Worm (Caenorhabditis elegans): ENCODE results near the gene cblc-1.
A peak's percentile ranks its signal among the peaks of the same experiment; 100 is the strongest.

Gene cblc-1

DNA sequence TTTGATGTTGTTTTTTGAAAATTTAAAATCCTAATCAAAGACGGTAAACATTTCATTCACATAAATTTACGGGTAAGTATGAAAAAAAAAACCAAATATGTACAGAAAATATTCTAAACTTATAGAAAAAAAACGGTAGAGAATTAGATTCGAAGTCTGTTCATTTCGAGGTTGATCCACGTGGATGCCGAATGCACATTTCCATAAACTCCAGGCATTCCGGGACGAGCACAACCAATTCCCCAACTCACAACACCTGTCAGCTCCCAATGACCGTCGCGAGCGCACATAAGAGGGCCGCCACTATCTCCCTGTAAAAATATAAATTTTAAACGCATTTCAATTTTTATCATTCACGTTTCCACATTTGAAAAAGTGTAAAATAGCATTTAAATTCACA is 7.2 kb upstream of the cblc-1 start:
- TF ChIP-seq elt-2 (tag; optimal IDR thresholded peaks at IDR 0.05) (peak; percentile 32), nhr-25 (tag; optimal IDR thresholded peaks at IDR 0.05) (no peak), eor-1 (tag; optimal IDR thresholded peaks at IDR 0.05) (no peak), unc-39 (tag; optimal IDR thresholded peaks at IDR 0.05) (no peak), nhr-28 (tag; optimal IDR thresholded peaks at IDR 0.05) (no peak), nhr-76 (tag; optimal IDR thresholded peaks at IDR 0.05) (no peak)

DNA sequence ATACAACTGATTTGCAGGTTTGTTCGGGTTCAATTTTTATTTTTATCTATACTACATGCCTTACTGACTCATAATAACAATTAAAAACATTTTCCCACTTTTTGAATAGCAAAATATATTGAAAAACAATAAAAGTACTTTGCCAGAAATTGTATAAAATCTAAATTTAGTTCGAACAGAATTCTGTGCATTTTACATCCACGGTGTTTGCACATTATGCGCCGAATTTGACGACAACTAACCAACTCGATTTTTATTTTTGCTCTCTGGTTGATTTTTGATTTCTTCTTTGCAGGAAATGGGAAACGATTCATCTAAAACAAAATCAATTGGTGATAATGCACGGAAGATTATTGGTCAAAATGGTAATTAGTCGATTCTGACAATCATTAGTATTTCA is 5.8 kb upstream of the cblc-1 start:
- TF ChIP-seq ceh-28 (tag; optimal IDR thresholded peaks at IDR 0.05) (no peak), fkh-10 (GFP tag; optimal IDR thresholded peaks at IDR 0.05) (no peak), elt-2 (tag; optimal IDR thresholded peaks at IDR 0.05) (peak; percentile 40), ztf-11 (tag; optimal IDR thresholded peaks at IDR 0.05) (no peak), snpc-4 (tag; optimal IDR thresholded peaks at IDR 0.05) (no peak), lsy-12 (tag; optimal IDR thresholded peaks at IDR 0.05) (no peak), lin-39 (tag; optimal IDR thresholded peaks at IDR 0.05) (no peak), pha-4 (tag; optimal IDR thresholded peaks at IDR 0.05) (peak; percentile 9), nhr-67 (tag; optimal IDR thresholded peaks at IDR 0.05) (no peak), nhr-237 (tag; optimal IDR thresholded peaks at IDR 0.05) (no peak), aly-2 (tag; optimal IDR thresholded peaks at IDR 0.05) (no peak), sea-2 (GFP tag; optimal IDR thresholded peaks at IDR 0.05) (no peak), egl-27 (tag; optimal IDR thresholded peaks at IDR 0.05) (no peak)

DNA sequence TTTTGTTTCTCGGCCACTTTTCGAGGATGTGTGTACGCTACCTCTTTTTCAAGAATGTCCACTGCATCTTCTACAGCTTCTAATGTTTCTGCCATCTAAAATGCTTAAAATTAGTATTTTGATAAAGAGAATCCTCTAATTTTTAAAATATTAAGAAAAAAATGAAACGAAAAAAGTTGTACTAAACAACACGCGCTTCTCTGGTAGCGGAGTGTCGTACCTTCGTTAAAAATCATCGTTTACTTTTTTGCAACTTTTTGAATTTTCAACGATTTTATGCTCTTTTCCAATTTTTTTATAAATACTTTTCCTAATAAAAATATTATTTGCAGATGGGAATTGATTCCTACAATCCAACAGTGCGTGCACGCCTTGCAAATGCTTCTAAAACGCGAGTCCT is 4.7 kb upstream of the cblc-1 start, which contains the start of the genes gldi-11 and ZK546.2:
Gene gldi-11, minus strand, starts transcription at position 95 of the 400 bp plus-strand sequence.
Gene ZK546.2, plus strand, starts transcription at position 333 of the 400 bp plus-strand sequence.
- TF ChIP-seq nhr-67 (tag; optimal IDR thresholded peaks at IDR 0.05): no peak
- peak; percentile 13 for TF ChIP-seq skn-1 (tag; optimal IDR thresholded peaks at IDR 0.05)
- TF ChIP-seq nhr-77 (tag; optimal IDR thresholded peaks at IDR 0.05): no peak
- TF ChIP-seq nhr-11 (tag; optimal IDR thresholded peaks at IDR 0.05): no peak
- no peak for TF ChIP-seq ztf-11 (tag; optimal IDR thresholded peaks at IDR 0.05)
- no peak for TF ChIP-seq ceh-82 (tag; optimal IDR thresholded peaks at IDR 0.05)
- peak; percentile 11 for TF ChIP-seq elt-2 (tag; optimal IDR thresholded peaks at IDR 0.05)
- no peak for TF ChIP-seq aly-2 (tag; optimal IDR thresholded peaks at IDR 0.05)
- TF ChIP-seq ZK546.5 (tag; optimal IDR thresholded peaks at IDR 0.05): no peak
- TF ChIP-seq eor-1 (tag; optimal IDR thresholded peaks at IDR 0.05): no peak
- TF ChIP-seq pha-4 (tag; optimal IDR thresholded peaks at IDR 0.05): peak; percentile 55
- peak; percentile 23 for TF ChIP-seq hmg-11 (tag; optimal IDR thresholded peaks at IDR 0.05)
- TF ChIP-seq mdl-1 (tag; optimal IDR thresholded peaks at IDR 0.05): no peak
- TF ChIP-seq daf-12 (tag; optimal IDR thresholded peaks at IDR 0.05): no peak
- TF ChIP-seq nfya-1 (tag; optimal IDR thresholded peaks at IDR 0.05; ENCODE audit: insufficient read depth): peak; percentile 16
- TF ChIP-seq fkh-2 (tag; optimal IDR thresholded peaks at IDR 0.05): no peak
- no peak for TF ChIP-seq R02D3.7 (tag; optimal IDR thresholded peaks at IDR 0.05)
- TF ChIP-seq mml-1 (tag; optimal IDR thresholded peaks at IDR 0.05): no peak

DNA sequence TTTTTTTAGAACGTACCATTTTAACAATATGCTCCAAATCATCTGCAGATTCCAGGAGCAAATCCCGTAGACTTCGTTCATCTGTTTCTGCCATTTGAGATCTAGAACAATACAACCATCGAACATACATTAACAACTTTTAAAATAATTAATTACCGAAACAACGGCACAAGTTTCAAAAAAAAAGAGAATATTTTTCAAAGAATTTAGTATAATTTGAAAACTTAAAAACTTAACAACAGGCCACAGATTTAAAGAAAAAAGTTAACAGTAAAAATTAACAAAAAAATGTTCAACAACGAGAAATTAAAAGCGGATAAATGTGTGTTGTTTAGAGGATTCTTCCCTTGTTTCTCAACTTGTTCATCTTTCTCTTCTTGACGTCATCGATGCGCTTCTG is 2.9 kb upstream of the cblc-1 start, which contains the start of gene mdt-4:
Gene mdt-4, minus strand, starts transcription at position 101 of the 400 bp plus-strand sequence.
- TF ChIP-seq ceh-28 (tag; optimal IDR thresholded peaks at IDR 0.05) (no peak), sea-2 (GFP tag; optimal IDR thresholded peaks at IDR 0.05) (no peak), ZK546.5 (tag; optimal IDR thresholded peaks at IDR 0.05) (no peak), hmg-11 (tag; optimal IDR thresholded peaks at IDR 0.05) (no peak), zag-1 (tag; optimal IDR thresholded peaks at IDR 0.05) (no peak), snpc-4 (tag; optimal IDR thresholded peaks at IDR 0.05) (no peak), nfya-1 (tag; optimal IDR thresholded peaks at IDR 0.05; ENCODE audit: insufficient read depth) (no peak)

DNA sequence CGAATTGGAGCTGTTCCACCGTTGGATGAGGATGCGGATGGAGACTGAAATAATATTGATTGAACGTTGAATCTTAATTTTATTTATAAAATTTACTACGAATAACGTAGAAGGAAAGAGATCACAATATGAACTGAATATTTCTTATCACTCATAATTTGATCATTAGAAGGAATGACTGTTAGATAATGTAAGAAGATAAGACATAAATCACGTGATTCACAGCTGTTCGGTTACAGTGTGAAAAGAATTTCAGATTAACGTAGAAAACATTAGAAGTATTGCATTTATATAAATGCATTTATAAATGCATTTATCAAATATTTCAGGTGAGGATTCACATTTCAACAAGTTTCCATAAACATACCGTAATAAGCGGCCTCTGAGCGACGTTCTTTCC is 1.9 kb upstream of the cblc-1 start:
- TF ChIP-seq elt-2 (tag; optimal IDR thresholded peaks at IDR 0.05) (peak; percentile 96), egl-5 (tag; optimal IDR thresholded peaks at IDR 0.05) (no peak), pha-4 (tag; optimal IDR thresholded peaks at IDR 0.05) (peak; percentile 24), nhr-25 (tag; optimal IDR thresholded peaks at IDR 0.05) (no peak), ztf-11 (tag; optimal IDR thresholded peaks at IDR 0.05) (no peak), pqm-1 (tag; optimal IDR thresholded peaks at IDR 0.05) (peak; percentile 80)

DNA sequence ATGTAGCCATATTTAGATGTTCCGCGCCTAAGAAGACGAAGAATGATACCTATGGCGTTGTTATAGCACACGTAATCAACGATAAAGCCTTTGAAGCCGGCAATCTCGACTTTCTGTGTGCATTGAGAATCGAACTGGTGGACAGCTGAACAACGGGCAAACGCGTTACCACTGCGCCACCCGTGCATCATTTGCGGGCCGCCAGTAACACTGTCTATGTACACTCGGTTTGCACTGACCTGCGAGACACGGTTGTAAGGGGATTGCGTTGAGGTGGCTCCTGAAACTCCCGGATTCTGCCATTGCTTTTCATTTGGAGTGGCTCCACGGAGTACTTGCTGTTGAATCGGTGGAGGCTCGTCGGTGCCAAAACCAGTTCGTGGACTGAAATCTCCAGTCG is 1.4 kb upstream of the cblc-1 start:
- TF ChIP-seq R02D3.7 (tag; optimal IDR thresholded peaks at IDR 0.05): no peak
- TF ChIP-seq nhr-25 (tag; optimal IDR thresholded peaks at IDR 0.05): peak; percentile 47
- TF ChIP-seq ztf-11 (tag; optimal IDR thresholded peaks at IDR 0.05): no peak
- no peak for TF ChIP-seq lin-15B (tag; optimal IDR thresholded peaks at IDR 0.05)
- peak; percentile 20 for TF ChIP-seq aly-2 (tag; optimal IDR thresholded peaks at IDR 0.05)
- TF ChIP-seq nhr-23 (tag; optimal IDR thresholded peaks at IDR 0.05): no peak
- TF ChIP-seq lsy-12 (tag; optimal IDR thresholded peaks at IDR 0.05): peak; percentile 63
- peak; percentile 52 for TF ChIP-seq nfya-1 (tag; optimal IDR thresholded peaks at IDR 0.05; ENCODE audit: insufficient read depth)
- no peak for TF ChIP-seq nhr-12 (tag; optimal IDR thresholded peaks at IDR 0.05)
- peak; percentile 48 for TF ChIP-seq pha-4 (tag; optimal IDR thresholded peaks at IDR 0.05)
- peak; percentile 94 for TF ChIP-seq ama-1 (optimal IDR thresholded peaks at IDR 0.05)
- peak; percentile 20 for TF ChIP-seq jun-1 (tag; optimal IDR thresholded peaks at IDR 0.05)
- TF ChIP-seq tbx-2 (tag; optimal IDR thresholded peaks at IDR 0.05): peak; percentile 10
- TF ChIP-seq nhr-43 (tag; optimal IDR thresholded peaks at IDR 0.05; ENCODE audit: poor library complexity, severe bottlenecking): peak; percentile 54
- no peak for TF ChIP-seq egl-27 (tag; optimal IDR thresholded peaks at IDR 0.05)
- no peak for TF ChIP-seq ceh-28 (tag; optimal IDR thresholded peaks at IDR 0.05)

Measured in whole organism, L3 larva.